Worm (Caenorhabditis elegans) whole organism, L1 larva: ENCODE results near the gene dod-21.

Experiments used
- dpl-1 ChIP-seq, 3 experiments: fragments of 150-350 bp in 2 of 3; sonication (generic microtip) in 1 of 3; optimal IDR thresholded peaks; 2 replicates each; lab custom pipeline; 2014 to 2017; ENCODE audit warnings: missing biosample characterization in 3 of 3, missing genetic modification characterization in 3 of 3, missing genetic modification reagents in 3 of 3
- egl-27 ChIP-seq, 2 experiments: fragments of 150-350 bp in 1 of 2; sonication (generic microtip); optimal IDR thresholded peaks; 3 replicates each; lab custom pipeline; 2017 to 2018; ENCODE audit warnings: missing biosample characterization in 2 of 2, missing genetic modification characterization in 2 of 2, missing genetic modification reagents in 2 of 2
- jun-1 ChIP-seq: fragments of 150-350 bp; optimal IDR thresholded peaks from 2 replicates; lab custom pipeline; 2014; ENCODE audit warnings: missing biosample characterization, missing genetic modification reagents, missing genetic modification characterization
- lin-14 ChIP-seq: fragments of 200-800 bp; sonication (Bioruptor generic); optimal IDR thresholded peaks from 2 replicates; lab custom pipeline; 2018; ENCODE audit warnings: mild to moderate bottlenecking, missing genetic modification characterization, moderate library complexity, missing compliant biosample characterization
- mdl-1 ChIP-seq, 2 experiments: fragments of 150-350 bp; optimal IDR thresholded peaks; 2 replicates each; lab custom pipeline; 2014 to 2017; ENCODE audit warnings: missing biosample characterization in 2 of 2, missing genetic modification characterization in 2 of 2, inconsistent platforms in 1 of 2
- mep-1 ChIP-seq: fragments of 150-350 bp; optimal IDR thresholded peaks from 2 replicates; lab custom pipeline; 2014; ENCODE audit warnings: missing biosample characterization, missing genetic modification characterization
- nhr-19 ChIP-seq: fragments of 200-800 bp; sonication (Bioruptor generic); conservative IDR thresholded peaks from 2 replicates; pipeline ENCODE4 v1.3.6; 2022; ENCODE audit warnings: missing genetic modification characterization, missing compliant biosample characterization
- nhr-90 ChIP-seq: sonication (generic microtip); optimal IDR thresholded peaks from 2 replicates; lab custom pipeline; 2016; ENCODE audit warnings: mild to moderate bottlenecking, missing genetic modification characterization, missing compliant biosample characterization; ENCODE audit not compliant: poor library complexity
- sup-37 ChIP-seq: fragments of 200-800 bp; sonication (Bioruptor generic); optimal IDR thresholded peaks from 2 replicates; lab custom pipeline; 2018; ENCODE audit warnings: mild to moderate bottlenecking, missing genetic modification characterization, missing compliant biosample characterization
- unc-62 ChIP-seq: fragments of 150-350 bp; optimal IDR thresholded peaks from 2 replicates; lab custom pipeline; 2014; ENCODE audit warnings: missing biosample characterization, missing genetic modification reagents, missing genetic modification characterization
- ztf-11 ChIP-seq, 2 experiments: sonication (generic microtip); optimal IDR thresholded peaks; 2 replicates each; lab custom pipeline; 2016 to 2017; ENCODE audit warnings: missing genetic modification characterization in 2 of 2, missing biosample characterization in 1 of 2, missing compliant biosample characterization in 1 of 2

ce11 chrIV:12964648-12965047, 28.1 kb downstream of the dod-21 start:
- TF ChIP-seq mdl-1 (tag; optimal IDR thresholded peaks at IDR 0.05; lab: Kevin White, UChicago): no peak
- TF ChIP-seq ztf-11 (tag; optimal IDR thresholded peaks at IDR 0.05; lab: Kevin White, UChicago): no peak
- TF ChIP-seq sup-37: no peak
- no peak for TF ChIP-seq lin-14 (GFP tag; lab: Kevin White, UChicago)
- no peak for TF ChIP-seq nhr-19
- TF ChIP-seq dpl-1 (GFP tag; optimal IDR thresholded peaks at IDR 0.05; lab: Kevin White, UChicago): no peak
- TF ChIP-seq nhr-90 (tag; lab: Kevin White, UChicago): no peak
- TF ChIP-seq jun-1 (tag; lab: Kevin White, UChicago): no peak
- TF ChIP-seq mep-1 (tag; lab: Kevin White, UChicago): no peak
- TF ChIP-seq unc-62: no peak
- TF ChIP-seq egl-27 (tag; optimal IDR thresholded peaks at IDR 0.05; lab: Kevin White, UChicago): no peak
